Fruit fly (Drosophila melanogaster) whole organism, wandering third instar larva: ENCODE results near the gene CG43658.

ENCODE experiments used
- Abd-B ChIP-seq: fragments of >200 bp; optimal IDR thresholded peaks from 2 replicates; lab custom pipeline; 2017; ENCODE audit warnings: missing biosample characterization, missing genetic modification characterization
- CG32264 ChIP-seq: fragments of 200-800 bp; sonication (Bioruptor generic); optimal IDR thresholded peaks from 2 replicates; lab custom pipeline; 2016; ENCODE audit warnings: missing biosample characterization, missing genetic modification characterization
- CG9705 ChIP-seq: fragments of 200-800 bp; sonication (Bioruptor generic); optimal IDR thresholded peaks from 2 replicates; lab custom pipeline; 2018; ENCODE audit warnings: missing biosample characterization, mild to moderate bottlenecking, missing genetic modification characterization
- CrebA ChIP-seq: fragments of 200-800 bp; sonication (Bioruptor generic); optimal IDR thresholded peaks from 2 replicates; lab custom pipeline; 2016; ENCODE audit warnings: missing biosample characterization, mild to moderate bottlenecking, missing genetic modification characterization, borderline replicate concordance
- Dfd ChIP-seq: fragments of >200 bp; optimal IDR thresholded peaks from 2 replicates; lab custom pipeline; 2017; ENCODE audit warnings: missing biosample characterization, missing genetic modification characterization
- GATAd ChIP-seq: sonication (Bioruptor generic); optimal IDR thresholded peaks from 2 replicates; lab custom pipeline; 2016; ENCODE audit warnings: missing biosample characterization, missing genetic modification characterization
- HLH106 ChIP-seq: fragments of 200-800 bp; optimal IDR thresholded peaks from 3 replicates; lab custom pipeline; 2019; ENCODE audit warnings: missing biosample characterization, mild to moderate bottlenecking, missing genetic modification characterization, moderate library complexity
- Hnf4 ChIP-seq: fragments of 200-800 bp; sonication (Bioruptor generic); optimal IDR thresholded peaks from 2 replicates; lab custom pipeline; 2016; ENCODE audit warnings: missing biosample characterization, mild to moderate bottlenecking, missing genetic modification characterization
- Hr78 ChIP-seq: fragments of >200 bp; optimal IDR thresholded peaks from 2 replicates; lab custom pipeline; 2017; ENCODE audit warnings: missing biosample characterization, missing genetic modification characterization
- Hr83 ChIP-seq: fragments of 200-300 bp; sonication (Bioruptor generic); optimal IDR thresholded peaks from 2 replicates; lab custom pipeline; 2016; ENCODE audit warnings: missing biosample characterization, mild to moderate bottlenecking, missing genetic modification characterization, moderate library complexity; ENCODE audit not compliant: poor library complexity, severe bottlenecking
- Jra ChIP-seq: sonication (Bioruptor generic); optimal IDR thresholded peaks from 2 replicates; lab custom pipeline; 2016; ENCODE audit warnings: missing biosample characterization, missing genetic modification characterization
- Mio ChIP-seq: sonication (Bioruptor generic); optimal IDR thresholded peaks from 2 replicates; lab custom pipeline; 2016; ENCODE audit warnings: missing biosample characterization, missing genetic modification characterization
- Myc ChIP-seq: fragments of >200 bp; optimal IDR thresholded peaks from 2 replicates; lab custom pipeline; 2017
- OdsH ChIP-seq: fragments of 200-800 bp; sonication (Bioruptor generic); optimal IDR thresholded peaks from 2 replicates; lab custom pipeline; 2016; ENCODE audit warnings: missing biosample characterization, mild to moderate bottlenecking, missing genetic modification characterization
- Rel ChIP-seq, 2 experiments: fragments of 200-800 bp; sonication (Bioruptor generic) in 1 of 2; optimal IDR thresholded peaks; 2 replicates in 1 of 2; 3 replicates in 1 of 2; lab custom pipeline; 2016 to 2019; ENCODE audit warnings: mild to moderate bottlenecking in 2 of 2, missing biosample characterization in 2 of 2, missing genetic modification characterization in 2 of 2, moderate library complexity in 1 of 2
- Sp1 ChIP-seq: fragments of 200-800 bp; sonication (Bioruptor generic); optimal IDR thresholded peaks from 3 replicates; lab custom pipeline; 2019; ENCODE audit warnings: missing biosample characterization, mild to moderate bottlenecking, missing genetic modification characterization, moderate library complexity
- br ChIP-seq: fragments of 200-800 bp; sonication (Bioruptor generic); optimal IDR thresholded peaks from 2 replicates; lab custom pipeline; 2016; ENCODE audit warnings: missing biosample characterization, missing genetic modification characterization
- brk ChIP-seq: fragments of 200-800 bp; sonication (Bioruptor generic); optimal IDR thresholded peaks from 2 replicates; lab custom pipeline; 2016; ENCODE audit warnings: missing biosample characterization, mild to moderate bottlenecking, missing genetic modification characterization
- dl ChIP-seq, 2 experiments: fragments of 175-275, 200-275 bp in 1 of 2; fragments of 200-275 bp in 1 of 2; sonication (Bioruptor generic); optimal IDR thresholded peaks; lab custom pipeline; 2018; ENCODE audit warnings: mild to moderate bottlenecking in 2 of 2, missing biosample characterization in 2 of 2, missing genetic modification characterization in 2 of 2, moderate library complexity in 2 of 2; ENCODE audit not compliant: partially characterized antibody in 2 of 2, insufficient read depth in 1 of 2
- dmrt93B ChIP-seq: fragments of 200-800 bp; sonication (Bioruptor generic); optimal IDR thresholded peaks from 2 replicates; lab custom pipeline; 2018; ENCODE audit warnings: missing biosample characterization, mild to moderate bottlenecking, missing genetic modification characterization
- ey ChIP-seq: fragments of 200-800 bp; sonication (Bioruptor generic); optimal IDR thresholded peaks from 2 replicates; lab custom pipeline; 2016; ENCODE audit warnings: missing biosample characterization, missing genetic modification characterization
- foxo ChIP-seq, 2 experiments: fragments of 200-800 bp; sonication (Bioruptor generic); optimal IDR thresholded peaks; 2 replicates in 1 of 2; 3 replicates in 1 of 2; lab custom pipeline; 2016 to 2017; ENCODE audit warnings: missing biosample characterization in 2 of 2, missing genetic modification characterization in 2 of 2
- fru ChIP-seq: fragments of 200-800 bp; sonication (Bioruptor generic); optimal IDR thresholded peaks from 3 replicates; lab custom pipeline; 2016; ENCODE audit warnings: missing biosample characterization, mild to moderate bottlenecking, missing genetic modification characterization
- h ChIP-seq: fragments of 200-800 bp; sonication (Bioruptor generic); optimal IDR thresholded peaks from 3 replicates; lab custom pipeline; 2016; ENCODE audit warnings: missing biosample characterization, mild to moderate bottlenecking, missing genetic modification characterization
- jim ChIP-seq: fragments of 175-275, 200-325 bp; sonication (Bioruptor generic); optimal IDR thresholded peaks from 2 replicates; lab custom pipeline; 2016; ENCODE audit warnings: missing biosample characterization, mild to moderate bottlenecking, missing genetic modification characterization
- pan ChIP-seq: fragments of >200 bp; optimal IDR thresholded peaks from 2 replicates; lab custom pipeline; 2017
- psq ChIP-seq: fragments of 200-800 bp; sonication (Bioruptor generic); optimal IDR thresholded peaks from 3 replicates; lab custom pipeline; 2017; ENCODE audit warnings: missing biosample characterization, mild to moderate bottlenecking, missing genetic modification characterization, moderate library complexity
- rgr ChIP-seq: fragments of 200-800 bp; sonication (Bioruptor generic); optimal IDR thresholded peaks from 3 replicates; lab custom pipeline; 2016; ENCODE audit warnings: missing biosample characterization, mild to moderate bottlenecking, missing genetic modification characterization
- sage ChIP-seq: fragments of 200-800 bp; sonication (Bioruptor generic); optimal IDR thresholded peaks from 2 replicates; lab custom pipeline; 2016; ENCODE audit warnings: missing biosample characterization, mild to moderate bottlenecking, missing genetic modification characterization
- tai ChIP-seq: sonication (Bioruptor generic); optimal IDR thresholded peaks from 2 replicates; lab custom pipeline; 2016; ENCODE audit warnings: missing biosample characterization, missing genetic modification characterization
- usp ChIP-seq: fragments of >200 bp; optimal IDR thresholded peaks from 2 replicates; lab custom pipeline; 2017; ENCODE audit warnings: missing biosample characterization, missing genetic modification characterization
- woc ChIP-seq: sonication (Bioruptor generic); optimal IDR thresholded peaks from 2 replicates; lab custom pipeline; 2016; ENCODE audit warnings: missing biosample characterization, mild to moderate bottlenecking, missing genetic modification characterization

The CG43658 gene

DNA sequence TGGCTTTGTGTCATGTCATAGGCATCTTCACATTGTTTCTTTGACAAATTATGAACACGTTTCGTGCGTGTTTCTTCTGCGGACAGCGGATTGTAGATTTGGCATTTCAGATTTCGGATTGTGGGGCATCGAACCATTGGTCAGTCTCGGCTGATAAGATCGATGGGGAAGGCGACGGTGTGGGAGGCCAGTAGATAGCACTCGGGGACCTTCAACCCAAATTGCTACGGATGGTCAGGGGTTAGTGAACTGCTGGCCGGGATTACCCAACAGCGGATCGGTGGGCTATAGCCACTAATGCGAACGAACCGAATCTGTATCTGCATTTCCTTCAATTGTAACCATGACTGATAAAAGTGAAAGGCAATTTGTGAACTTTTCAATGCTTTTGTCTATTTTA lies 70.5 kb downstream of the CG43658 start:
- TF ChIP-seq h (GFP tag; lab: Kevin White, UChicago) (no peak), Rel (GFP tag; optimal IDR thresholded peaks at IDR 0.05; lab: Kevin White, UChicago) (no peak), Rel (tag; optimal IDR thresholded peaks at IDR 0.05; lab: Kevin White, UChicago) (peak; percentile 32)

DNA sequence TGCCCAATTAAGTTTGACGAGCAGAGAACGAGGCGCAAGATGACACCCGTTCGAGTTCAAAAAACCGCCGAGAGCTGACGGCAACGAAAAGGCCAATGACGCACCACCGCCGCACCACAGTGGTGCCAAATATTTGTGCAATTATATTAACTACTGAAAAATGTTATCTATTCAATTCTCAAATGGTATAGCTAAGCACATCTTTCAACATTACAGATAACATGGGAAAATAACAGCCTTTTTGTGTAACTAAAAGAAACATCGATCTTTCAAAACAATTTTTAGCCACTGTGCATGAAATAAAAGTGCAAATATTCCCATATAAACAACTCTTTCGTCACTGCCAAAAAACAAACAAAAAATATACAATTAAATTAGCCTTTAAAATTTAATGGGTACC lies 71.1 kb downstream of the CG43658 start:
- TF ChIP-seq Myc (lab: Kevin White, UChicago) (no peak), jim (GFP tag; lab: Kevin White, UChicago) (no peak), Hr78 (GFP tag; lab: Kevin White, UChicago) (no peak), Rel (GFP tag; optimal IDR thresholded peaks at IDR 0.05; lab: Kevin White, UChicago) (no peak), Rel (tag; optimal IDR thresholded peaks at IDR 0.05; lab: Kevin White, UChicago) (peak; percentile 42), woc (GFP tag; lab: Kevin White, UChicago) (peak; percentile 73), fru (peak; percentile 88), CG32264 (peak; percentile 78), Jra (GFP tag; lab: Kevin White, UChicago) (peak; percentile 79), Hnf4 (peak; percentile 84), Dfd (no peak), Hr83 (GFP tag; lab: Kevin White, UChicago) (no peak), br (GFP tag; lab: Kevin White, UChicago) (peak; percentile 87), tai (peak; percentile 76), dl (GFP tag; optimal IDR thresholded peaks at IDR 0.05; lab: Kevin White, UChicago; ENCODE audit: insufficient read depth in 1 of 2, partially characterized antibody in 2 of 2) (no peak), foxo (GFP tag; optimal IDR thresholded peaks at IDR 0.05; lab: Kevin White, UChicago) (peak; percentile 63 to 89), brk (GFP tag; lab: Kevin White, UChicago) (peak; percentile 63), h (GFP tag; lab: Kevin White, UChicago) (peak; percentile 92), Abd-B (GFP tag; lab: Kevin White, UChicago) (no peak), ey (GFP tag; lab: Kevin White, UChicago) (peak; percentile 89), rgr (GFP tag; lab: Kevin White, UChicago) (peak; percentile 85), sage (peak; percentile 70), dmrt93B (GFP tag; lab: Kevin White, UChicago) (peak; percentile 71), Mio (GFP tag; lab: Kevin White, UChicago) (peak; percentile 5), pan (no peak), OdsH (GFP tag; lab: Kevin White, UChicago) (peak; percentile 86), Sp1 (GFP tag; lab: Kevin White, UChicago) (peak; percentile 81), HLH106 (tag; lab: Kevin White, UChicago) (peak; percentile 84), usp (GFP tag; lab: Kevin White, UChicago) (no peak), psq (GFP tag; lab: Kevin White, UChicago) (peak; percentile 78), GATAd (peak; percentile 59), CG9705 (GFP tag; lab: Kevin White, UChicago) (peak; percentile 65)

dm6 chrX:17488422-17488821 lies 72.6 kb downstream of the CG43658 start:
- TF ChIP-seq Rel (GFP tag; optimal IDR thresholded peaks at IDR 0.05; lab: Kevin White, UChicago) (no peak), Rel (tag; optimal IDR thresholded peaks at IDR 0.05; lab: Kevin White, UChicago) (peak; percentile 3), h (GFP tag; lab: Kevin White, UChicago) (no peak)

- TF ChIP-seq psq (GFP tag; lab: Kevin White, UChicago) (peak; percentile 55), fru (no peak), Jra (GFP tag; lab: Kevin White, UChicago) (no peak), CrebA (no peak), dmrt93B (GFP tag; lab: Kevin White, UChicago) (no peak), Mio (GFP tag; lab: Kevin White, UChicago) (no peak), Hr78 (GFP tag; lab: Kevin White, UChicago) (no peak), CG9705 (GFP tag; lab: Kevin White, UChicago) (no peak), woc (GFP tag; lab: Kevin White, UChicago) (no peak), sage (no peak), Rel (GFP tag; optimal IDR thresholded peaks at IDR 0.05; lab: Kevin White, UChicago) (no peak), Rel (tag; optimal IDR thresholded peaks at IDR 0.05; lab: Kevin White, UChicago) (peak; percentile 70), GATAd (no peak), tai (no peak)
These were observed 75.5 kb downstream of the CG43658 start for dm6 chrX:17485293-17486056.
